Worm (Caenorhabditis elegans) whole organism, young adult: ENCODE data around the gene F40A3.3.

Experiments used
- die-1 ChIP-seq: sonication (generic microtip); optimal IDR thresholded peaks from 2 replicates; lab custom pipeline; 2016; ENCODE audit warnings: missing genotype, mild to moderate bottlenecking, missing genetic modification characterization, missing compliant biosample characterization
- hmg-1.2 ChIP-seq: fragments of 200-800 bp; sonication (Bioruptor generic); IDR thresholded peaks from 2 replicates; pipeline ENCODE4 v1.3.6; 2022; ENCODE audit warnings: missing genetic modification reagents, missing genetic modification characterization, missing compliant biosample characterization
- ztf-28 ChIP-seq: fragments of 200-800 bp; sonication (Bioruptor generic); IDR thresholded peaks from 2 replicates; pipeline ENCODE4 v1.3.6; 2022; ENCODE audit warnings: missing genetic modification reagents, missing genetic modification characterization, missing compliant biosample characterization

DNA sequence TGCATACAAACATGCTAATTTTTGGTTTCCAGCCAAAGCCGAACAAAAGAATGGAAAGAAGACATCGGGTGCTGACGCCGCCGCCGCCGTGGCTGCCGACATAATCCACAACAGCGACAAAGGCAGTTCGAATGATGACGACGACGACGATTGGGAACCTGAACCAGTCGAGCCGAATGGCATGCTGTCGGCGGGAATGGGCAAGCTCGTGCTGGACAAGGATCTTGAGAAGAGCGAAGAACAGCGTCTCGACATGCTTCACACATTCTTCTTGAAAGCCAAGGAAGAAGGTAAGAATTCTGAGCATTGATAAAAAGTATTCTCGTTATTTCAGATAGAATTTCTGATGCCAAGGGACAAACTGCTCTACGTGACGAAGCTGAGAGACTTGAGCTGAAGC lies 20.6 kb upstream of the F40A3.3 start:
- TF ChIP-seq ztf-28 (no peak), hmg-1.2 (GFP tag; lab: Robert Waterston, UW) (no peak), die-1 (tag; lab: Kevin White, UChicago) (no peak)
